Worm (Caenorhabditis elegans): Measurements from ENCODE around the gene sago-1.

ce11 chrV:6276205-6276604 is 27.4 kb upstream of the sago-1 start, which contains the start of gene F31F7.1:
- TF ChIP-seq nhr-77 (tag; optimal IDR thresholded peaks at IDR 0.05) (peak; percentile 22), unc-39 (tag; optimal IDR thresholded peaks at IDR 0.05) (no peak), ama-1 (optimal IDR thresholded peaks at IDR 0.05) (peak; percentile 62), snpc-4 (tag; optimal IDR thresholded peaks at IDR 0.05) (no peak), aly-2 (tag; optimal IDR thresholded peaks at IDR 0.05) (no peak), peb-1 (tag; optimal IDR thresholded peaks at IDR 0.05) (no peak), ceh-82 (tag; optimal IDR thresholded peaks at IDR 0.05) (no peak), nhr-237 (tag; optimal IDR thresholded peaks at IDR 0.05) (no peak), sma-3 (GFP tag; optimal IDR thresholded peaks at IDR 0.05) (peak; percentile 84), ZK546.5 (tag; optimal IDR thresholded peaks at IDR 0.05) (no peak), nhr-12 (tag; optimal IDR thresholded peaks at IDR 0.05) (no peak), elt-1 (tag; optimal IDR thresholded peaks at IDR 0.05) (no peak), unc-62 (GFP tag; optimal IDR thresholded peaks at IDR 0.05) (no peak)

Measured in whole organism, L2 larva.